Worm (Caenorhabditis elegans) whole organism, L4 larva: Measurements from ENCODE around the gene tag-329.

ENCODE experiments used
- F37D6.2 ChIP-seq: sonication (generic microtip); optimal IDR thresholded peaks from 2 replicates; lab custom pipeline; 2016; ENCODE audit warnings: mild to moderate bottlenecking, missing genetic modification characterization, missing compliant biosample characterization
- F49E8.2 ChIP-seq: sonication (generic microtip); optimal IDR thresholded peaks from 2 replicates; lab custom pipeline; 2016; ENCODE audit warnings: missing compliant biosample characterization, mild to moderate bottlenecking, missing genetic modification characterization, borderline replicate concordance
- T20F7.1 ChIP-seq: fragments of 200-800 bp; sonication (Bioruptor generic); optimal IDR thresholded peaks from 2 replicates; lab custom pipeline; 2018; ENCODE audit warnings: mild to moderate bottlenecking, missing genetic modification characterization, missing compliant biosample characterization
- T26A8.4 ChIP-seq: fragments of 200-800 bp; sonication (Bioruptor generic); IDR thresholded peaks from 2 replicates; pipeline ENCODE4 v1.3.6; 2022; ENCODE audit warnings: missing genetic modification characterization, missing compliant biosample characterization
- Y105C5A.15 ChIP-seq: fragments of 200-800 bp; sonication (Bioruptor generic); IDR thresholded peaks from 2 replicates; pipeline ENCODE4 v1.3.6; 2022; ENCODE audit warnings: missing genetic modification characterization, missing compliant biosample characterization
- Y75B8A.6 ChIP-seq: fragments of 200-800 bp; sonication (Bioruptor generic); IDR thresholded peaks from 2 replicates; pipeline ENCODE4 v1.3.6; 2022; ENCODE audit warnings: missing genetic modification reagents, missing genetic modification characterization, missing compliant biosample characterization
- aha-1 ChIP-seq: fragments of 150-350 bp; peaks from one replicate; lab custom pipeline; 2014; ENCODE audit warnings: missing biosample characterization, missing genetic modification characterization
- aly-2 ChIP-seq: sonication (generic microtip); optimal IDR thresholded peaks from 2 replicates; lab custom pipeline; 2018; ENCODE audit warnings: missing biosample characterization, missing genetic modification characterization
- ceh-20 ChIP-seq: fragments of 200-800 bp; sonication (Bioruptor generic); IDR thresholded peaks from 2 replicates; pipeline ENCODE4 v1.3.6; 2022; ENCODE audit warnings: missing genetic modification reagents, missing genetic modification characterization, missing compliant biosample characterization
- ceh-28 ChIP-seq: fragments of 150-350 bp; optimal IDR thresholded peaks from 2 replicates; lab custom pipeline; 2014; ENCODE audit warnings: missing biosample characterization, missing genetic modification reagents, missing genetic modification characterization
- ceh-82 ChIP-seq: sonication (generic microtip); optimal IDR thresholded peaks from 2 replicates; lab custom pipeline; 2017; ENCODE audit warnings: missing biosample characterization, missing genetic modification characterization
- cey-2 ChIP-seq: sonication (generic microtip); optimal IDR thresholded peaks from 3 replicates; lab custom pipeline; 2017; ENCODE audit warnings: missing genetic modification characterization, mild to moderate bottlenecking, missing compliant biosample characterization, antibody characterized with exemption, borderline replicate concordance; ENCODE audit not compliant: insufficient read depth
- ctbp-1 ChIP-seq: fragments of 200-800 bp; sonication (Bioruptor generic); IDR thresholded peaks from 2 replicates; pipeline ENCODE4 v1.3.6; 2022; ENCODE audit warnings: missing genetic modification reagents, missing genetic modification characterization, missing compliant biosample characterization
- daf-16 ChIP-seq, 3 experiments: sonication (generic microtip); optimal IDR thresholded peaks; 2 replicates each; lab custom pipeline; 2016 to 2017; ENCODE audit warnings: missing genetic modification characterization in 3 of 3, missing genetic modification reagents in 3 of 3, mild to moderate bottlenecking in 2 of 3, missing compliant biosample characterization in 2 of 3, missing biosample characterization in 1 of 3, moderate library complexity in 1 of 3
- daf-8 ChIP-seq: fragments of 200-800 bp; sonication (Bioruptor generic); IDR thresholded peaks from 2 replicates; pipeline ENCODE4 v1.3.6; 2022; ENCODE audit warnings: missing genetic modification characterization, missing compliant biosample characterization
- dmd-6 ChIP-seq: fragments of 200-800 bp; sonication (Bioruptor generic); IDR thresholded peaks from 2 replicates; pipeline ENCODE4 v1.3.6; 2022; ENCODE audit warnings: missing genetic modification reagents, missing genetic modification characterization, missing compliant biosample characterization
- dve-1 ChIP-seq: sonication (generic microtip); optimal IDR thresholded peaks from 2 replicates; lab custom pipeline; 2017; ENCODE audit warnings: antibody characterized with exemption, mild to moderate bottlenecking, missing genetic modification characterization, missing compliant biosample characterization; ENCODE audit not compliant: insufficient read depth
- egl-43 ChIP-seq: fragments of 200-800 bp; sonication (Bioruptor generic); IDR thresholded peaks from 2 replicates; pipeline ENCODE4 v1.3.6; 2022; ENCODE audit warnings: missing genetic modification reagents, missing genetic modification characterization, missing compliant biosample characterization
- fkh-10 ChIP-seq: fragments of 150-350 bp; optimal IDR thresholded peaks from 2 replicates; lab custom pipeline; 2014; ENCODE audit warnings: missing biosample characterization, missing genetic modification reagents, missing genetic modification characterization
- hif-1 ChIP-seq, 2 experiments: sonication (generic microtip); optimal IDR thresholded peaks; 2 replicates each; lab custom pipeline; 2016 to 2017; ENCODE audit warnings: missing compliant biosample characterization in 2 of 2, missing genetic modification characterization in 2 of 2, missing genetic modification reagents in 2 of 2, missing genotype in 2 of 2, mild to moderate bottlenecking in 1 of 2
- hlh-30 ChIP-seq: sonication (generic microtip); optimal IDR thresholded peaks from 2 replicates; lab custom pipeline; 2017; ENCODE audit warnings: antibody characterized with exemption, mild to moderate bottlenecking, missing genetic modification characterization, missing compliant biosample characterization; ENCODE audit not compliant: insufficient read depth
- hmg-1.1 ChIP-seq: fragments of 200-800 bp; sonication (Bioruptor generic); IDR thresholded peaks from 2 replicates; pipeline ENCODE4 v1.3.6; 2022; ENCODE audit warnings: missing genetic modification reagents, missing genetic modification characterization, missing compliant biosample characterization
- jun-1 ChIP-seq: fragments of 150-350 bp; optimal IDR thresholded peaks from 2 replicates; lab custom pipeline; 2014; ENCODE audit warnings: missing biosample characterization, missing genetic modification reagents, missing genetic modification characterization
- lin-13 ChIP-seq: fragments of 150-350 bp; optimal IDR thresholded peaks from 2 replicates; lab custom pipeline; 2014; ENCODE audit warnings: missing biosample characterization, missing genetic modification reagents, missing genetic modification characterization
- lin-39 ChIP-seq: fragments of 150-350 bp; optimal IDR thresholded peaks from 2 replicates; lab custom pipeline; 2014; ENCODE audit warnings: missing biosample characterization, missing genetic modification reagents, missing genetic modification characterization
- lsy-2 ChIP-seq, 2 experiments: fragments of 150-350 bp in 1 of 2; sonication (generic microtip) in 1 of 2; optimal IDR thresholded peaks; 2 replicates each; lab custom pipeline; 2014 to 2017; ENCODE audit warnings: missing biosample characterization in 2 of 2, missing genetic modification characterization in 2 of 2
- mdl-1 ChIP-seq, 2 experiments: fragments of 150-350 bp in 1 of 2; sonication (generic microtip) in 1 of 2; optimal IDR thresholded peaks; 2 replicates each; lab custom pipeline; 2014 to 2017; ENCODE audit warnings: missing biosample characterization in 2 of 2, missing genetic modification characterization in 2 of 2
- mep-1 ChIP-seq: fragments of 150-350 bp; sonication (generic microtip); optimal IDR thresholded peaks from 3 replicates; lab custom pipeline; 2014; ENCODE audit warnings: missing biosample characterization, missing genetic modification characterization
- mes-2 ChIP-seq: sonication (generic microtip); optimal IDR thresholded peaks from 2 replicates; lab custom pipeline; 2016; ENCODE audit warnings: missing genotype, mild to moderate bottlenecking, missing genetic modification characterization, missing compliant biosample characterization; ENCODE audit not compliant: poor library complexity, severe bottlenecking
- mxl-2 ChIP-seq: fragments of 200-800 bp; sonication (Bioruptor generic); conservative IDR thresholded peaks from 2 replicates; pipeline ENCODE4 v1.3.6; 2022; ENCODE audit warnings: missing genetic modification reagents, missing genetic modification characterization, missing compliant biosample characterization
- mxl-3 ChIP-seq: fragments of 200-800 bp; sonication (Bioruptor generic); optimal IDR thresholded peaks from 2 replicates; lab custom pipeline; 2018; ENCODE audit warnings: mild to moderate bottlenecking, missing genetic modification characterization, missing compliant biosample characterization
- nhr-11 ChIP-seq: fragments of 150-350 bp; optimal IDR thresholded peaks from 2 replicates; lab custom pipeline; 2014; ENCODE audit warnings: missing biosample characterization, missing genetic modification characterization
- nhr-237 ChIP-seq: sonication (generic microtip); optimal IDR thresholded peaks from 2 replicates; lab custom pipeline; 2017; ENCODE audit warnings: missing biosample characterization, missing genetic modification characterization
- nhr-48 ChIP-seq: sonication (generic microtip); optimal IDR thresholded peaks from 2 replicates; lab custom pipeline; 2016; ENCODE audit warnings: mild to moderate bottlenecking, missing genetic modification characterization, missing compliant biosample characterization
- nhr-6 ChIP-seq: fragments of 150-350 bp; optimal IDR thresholded peaks from 2 replicates; lab custom pipeline; 2014; ENCODE audit warnings: missing biosample characterization, missing genetic modification characterization
- pha-4 ChIP-seq, 2 experiments: fragments of 150-350 bp in 1 of 2; fragments of 200-800 bp in 1 of 2; sonication (Bioruptor generic) in 1 of 2; IDR thresholded peaks in 1 of 2; optimal IDR thresholded peaks in 1 of 2; 2 replicates each; pipeline versions ENCODE4 v1.3.6 to Lab custom; 2014 to 2022; ENCODE audit warnings: missing genetic modification characterization in 2 of 2, missing genetic modification reagents in 2 of 2, missing biosample characterization in 1 of 2, missing compliant biosample characterization in 1 of 2
- rbr-2 ChIP-seq: sonication (generic microtip); optimal IDR thresholded peaks from 2 replicates; lab custom pipeline; 2016; ENCODE audit warnings: missing genotype, missing genetic modification characterization, missing compliant biosample characterization
- sdz-12 ChIP-seq: fragments of 200-800 bp; sonication (Bioruptor generic); optimal IDR thresholded peaks from 2 replicates; lab custom pipeline; 2018; ENCODE audit warnings: mild to moderate bottlenecking, missing genetic modification characterization, missing compliant biosample characterization
- tra-1 ChIP-seq: fragments of 200-800 bp; sonication (Bioruptor generic); IDR thresholded peaks from 2 replicates; pipeline ENCODE4 v1.3.6; 2022; ENCODE audit warnings: missing genetic modification reagents, missing genetic modification characterization, missing compliant biosample characterization
- unc-39 ChIP-seq: sonication (generic microtip); optimal IDR thresholded peaks from 2 replicates; lab custom pipeline; 2017; ENCODE audit warnings: missing biosample characterization, missing genetic modification characterization
- unc-62 ChIP-seq, 3 experiments: fragments of 150-350 bp in 1 of 3; sonication (generic microtip); optimal IDR thresholded peaks in 2 of 3; peaks in 1 of 3; 1 replicate in 1 of 3; 2 replicates in 2 of 3; lab custom pipeline; 2014 to 2017; ENCODE audit warnings: missing biosample characterization in 3 of 3, missing genetic modification characterization in 3 of 3, missing genetic modification reagents in 3 of 3, missing genotype in 1 of 3
- zfp-3 ChIP-seq: fragments of 200-800 bp; sonication (Bioruptor generic); conservative IDR thresholded peaks from 2 replicates; pipeline ENCODE4 v1.3.6; 2022; ENCODE audit warnings: missing genetic modification reagents, missing genetic modification characterization, missing compliant biosample characterization
- zip-11 ChIP-seq: fragments of 200-800 bp; sonication (Bioruptor generic); IDR thresholded peaks from 2 replicates; pipeline ENCODE4 v1.3.6; 2022; ENCODE audit warnings: missing genetic modification characterization, missing compliant biosample characterization
- zip-2 ChIP-seq: fragments of 150-350 bp; optimal IDR thresholded peaks from 2 replicates; lab custom pipeline; 2014; ENCODE audit warnings: missing biosample characterization, missing genetic modification characterization

The tag-329 gene

ce11 chrV:9556668-9557067 lies 21.9 kb downstream of the tag-329 start:
- no peak for TF ChIP-seq mxl-2 (GFP tag; lab: Robert Waterston, UW)
- TF ChIP-seq daf-16 (GFP tag; optimal IDR thresholded peaks at IDR 0.05; lab: Kevin White, UChicago), result no peak
- no peak for TF ChIP-seq daf-16 (tag; optimal IDR thresholded peaks at IDR 0.05; lab: Kevin White, UChicago)
- TF ChIP-seq unc-62 (GFP tag; optimal IDR thresholded peaks at IDR 0.05 in 1 of 2; lab: Kevin White, UChicago), result peak in 1 of 2 experiments; percentile 94
- no peak for TF ChIP-seq unc-62 (tag; optimal IDR thresholded peaks at IDR 0.05; lab: Kevin White, UChicago)
- TF ChIP-seq zip-2 (tag; lab: Kevin White, UChicago), result no peak
- TF ChIP-seq dve-1 (tag; lab: Kevin White, UChicago), result no peak

- TF ChIP-seq dmd-6 (0 out of 2 replicates have a peak, but pooled peaks have one; percentile 14), cey-2 (tag; lab: Kevin White, UChicago) (no peak), ctbp-1 (GFP tag; lab: Robert Waterston, UW) (peak; percentile 91), aha-1 (tag; lab: Kevin White, UChicago) (no peak), hlh-30 (tag; lab: Kevin White, UChicago) (peak; percentile 56), zip-11 (GFP tag; lab: Robert Waterston, UW) (no peak), hmg-1.1 (GFP tag; lab: Robert Waterston, UW) (peak; percentile 61), aly-2 (no peak), mxl-3 (GFP tag; lab: Kevin White, UChicago) (no peak), unc-62 (GFP tag; optimal IDR thresholded peaks at IDR 0.05 in 1 of 2; lab: Kevin White, UChicago) (peak in 1 of 2 experiments; percentile 81), unc-62 (tag; optimal IDR thresholded peaks at IDR 0.05; lab: Kevin White, UChicago) (no peak), ceh-82 (no peak), lin-39 (tag; lab: Kevin White, UChicago) (no peak), pha-4 (GFP tag; IDR thresholded peaks at IDR 0.05; lab: Robert Waterston, UW) (no peak), pha-4 (tag; optimal IDR thresholded peaks at IDR 0.05; lab: Kevin White, UChicago) (no peak), Y105C5A.15 (GFP tag; lab: Robert Waterston, UW) (no peak), T26A8.4 (GFP tag; lab: Robert Waterston, UW) (no peak), mdl-1 (tag; optimal IDR thresholded peaks at IDR 0.05; lab: Kevin White, UChicago) (peak in 1 of 2 experiments; percentile 84), zip-2 (tag; lab: Kevin White, UChicago) (no peak), lsy-2 (tag; optimal IDR thresholded peaks at IDR 0.05; lab: Kevin White, UChicago) (peak; percentile 41 to 69), daf-8 (GFP tag; lab: Robert Waterston, UW) (no peak), unc-39 (tag; lab: Kevin White, UChicago) (no peak), T20F7.1 (GFP tag; lab: Kevin White, UChicago) (no peak), egl-43 (GFP tag; lab: Robert Waterston, UW) (peak; percentile 81), nhr-6 (tag; lab: Kevin White, UChicago) (no peak), zfp-3 (GFP tag; lab: Robert Waterston, UW) (no peak), F49E8.2 (no peak), fkh-10 (GFP tag; lab: Kevin White, UChicago) (peak; percentile 90), sdz-12 (GFP tag; lab: Kevin White, UChicago) (no peak), hif-1 (tag; optimal IDR thresholded peaks at IDR 0.05; lab: Kevin White, UChicago) (peak in 1 of 2 experiments; percentile 33), mep-1 (peak; percentile 58), nhr-237 (tag; lab: Kevin White, UChicago) (no peak), tra-1 (GFP tag; lab: Robert Waterston, UW) (no peak), F37D6.2 (tag; lab: Kevin White, UChicago) (peak; percentile 75), ceh-20 (GFP tag; lab: Robert Waterston, UW) (0 out of 2 replicates have a peak, but pooled peaks have one; percentile 22), mes-2 (peak; percentile 10), Y75B8A.6 (no peak), lin-13 (no peak), dve-1 (tag; lab: Kevin White, UChicago) (no peak), jun-1 (tag; lab: Kevin White, UChicago) (no peak), rbr-2 (tag; lab: Kevin White, UChicago) (peak; percentile 87), ceh-28 (tag; lab: Kevin White, UChicago) (no peak), nhr-48 (tag; lab: Kevin White, UChicago) (peak; percentile 13), nhr-11 (no peak)
Observed at ce11 chrV:9561624-9562179, 27.0 kb downstream of the tag-329 start, which contains the start of gene rgef-1. Gene rgef-1 (minus strand): TSS chrV:9561674.
